Worm (Caenorhabditis elegans): ENCODE measurements around the gene mls-2.

mls-2 gene

ce11 chrX:4711698-4712329 lies 49.6 kb downstream of the mls-2 start, which contains the start of the genes dnj-14 and glit-1:
dnj-14 (minus strand) TSS chrX:4711748.
glit-1 (plus strand) TSS chrX:4712279.
- TF ChIP-seq Y22D7AL.16 (tag; optimal IDR thresholded peaks at IDR 0.05) (no peak), C08G9.2 (tag; optimal IDR thresholded peaks at IDR 0.05) (peak; percentile 26), elt-2 (tag; optimal IDR thresholded peaks at IDR 0.05) (peak; percentile 68), ceh-9 (tag; optimal IDR thresholded peaks at IDR 0.05) (no peak), K02D7.2 (tag; optimal IDR thresholded peaks at IDR 0.05) (no peak), ttx-3 (tag; optimal IDR thresholded peaks at IDR 0.05) (no peak), ceh-48 (tag; optimal IDR thresholded peaks at IDR 0.05) (peak; percentile 44), zip-5 (tag; optimal IDR thresholded peaks at IDR 0.05) (no peak), fax-1 (tag; optimal IDR thresholded peaks at IDR 0.05) (no peak), rnt-1 (tag; optimal IDR thresholded peaks at IDR 0.05) (peak; percentile 73), sox-4 (tag; optimal IDR thresholded peaks at IDR 0.05) (no peak), hlh-6 (tag; optimal IDR thresholded peaks at IDR 0.05) (no peak), odd-2 (tag; optimal IDR thresholded peaks at IDR 0.05) (no peak), hlh-15 (tag; optimal IDR thresholded peaks at IDR 0.05) (no peak), ceh-34 (tag; optimal IDR thresholded peaks at IDR 0.05) (peak; percentile 81), elt-4 (tag; optimal IDR thresholded peaks at IDR 0.05) (no peak), nhr-232 (tag; optimal IDR thresholded peaks at IDR 0.05) (no peak), ama-1 (optimal IDR thresholded peaks at IDR 0.05) (no peak), lin-11 (tag; optimal IDR thresholded peaks at IDR 0.05) (no peak), lim-6 (tag; optimal IDR thresholded peaks at IDR 0.05) (peak; percentile 6), hlh-8 (tag; optimal IDR thresholded peaks at IDR 0.05) (peak; percentile 66), eyg-1 (tag; optimal IDR thresholded peaks at IDR 0.05) (peak; percentile 35), ceh-14 (tag; optimal IDR thresholded peaks at IDR 0.05) (peak; percentile 43), sox-2 (GFP tag; IDR thresholded peaks at IDR 0.05) (no peak), dve-1 (tag; optimal IDR thresholded peaks at IDR 0.05) (peak; percentile 38), pros-1 (tag; optimal IDR thresholded peaks at IDR 0.05) (no peak), ceh-30 (tag; optimal IDR thresholded peaks at IDR 0.05) (no peak), ceh-31 (tag; optimal IDR thresholded peaks at IDR 0.05) (peak; percentile 88), fkh-6 (tag; optimal IDR thresholded peaks at IDR 0.05) (peak; percentile 23), madf-2 (tag; optimal IDR thresholded peaks at IDR 0.05) (peak; percentile 45), pha-2 (tag; optimal IDR thresholded peaks at IDR 0.05) (no peak), T23F11.4 (GFP tag; optimal IDR thresholded peaks at IDR 0.05) (peak; percentile 58), unc-86 (tag; optimal IDR thresholded peaks at IDR 0.05) (no peak), fkh-10 (GFP tag; optimal IDR thresholded peaks at IDR 0.05) (no peak), tbx-7 (tag; optimal IDR thresholded peaks at IDR 0.05) (no peak), ceh-2 (tag; optimal IDR thresholded peaks at IDR 0.05) (peak; percentile 65), ceh-24 (tag; optimal IDR thresholded peaks at IDR 0.05) (no peak), F13H6.1 (tag; optimal IDR thresholded peaks at IDR 0.05) (peak; percentile 64), pha-4 (tag; optimal IDR thresholded peaks at IDR 0.05) (no peak), pax-1 (tag; optimal IDR thresholded peaks at IDR 0.05) (no peak), syd-9 (tag; optimal IDR thresholded peaks at IDR 0.05) (peak; percentile 60), gmeb-2 (tag; optimal IDR thresholded peaks at IDR 0.05) (peak; percentile 27), ceh-19 (GFP tag; optimal IDR thresholded peaks at IDR 0.05) (peak; percentile 54), pag-3 (tag; optimal IDR thresholded peaks at IDR 0.05; ENCODE audit: borderline replicate concordance) (no peak), nhr-11 (tag; optimal IDR thresholded peaks at IDR 0.05) (no peak), nfya-1 (tag; optimal IDR thresholded peaks at IDR 0.05) (peak; percentile 91), unc-55 (GFP tag; optimal IDR thresholded peaks at IDR 0.05) (peak; percentile 85), pat-9 (tag; optimal IDR thresholded peaks at IDR 0.05) (no peak), ref-2 (tag; optimal IDR thresholded peaks at IDR 0.05) (peak; percentile 87), ceh-45 (GFP tag; IDR thresholded peaks at IDR 0.05) (0 out of 2 replicates have a peak, but pooled peaks have one; percentile 9), npax-4 (tag; optimal IDR thresholded peaks at IDR 0.05) (no peak), K09A11.1 (tag; optimal IDR thresholded peaks at IDR 0.05; ENCODE audit: insufficient read depth) (peak; percentile 16), mec-3 (tag; optimal IDR thresholded peaks at IDR 0.05; ENCODE audit: borderline replicate concordance) (no peak)
